Fruit fly (Drosophila melanogaster): ENCODE data around the gene CG3708.

The CG3708 gene

dm6 chrX:930048-930800 is at the start of gene CG3708:
Gene CG3708, minus strand, starts transcription at chrX:930098.
- TF ChIP-seq Hr39 (GFP tag; optimal IDR thresholded peaks at IDR 0.05) (no peak), CG31627 (GFP tag; optimal IDR thresholded peaks at IDR 0.05) (no peak), dsx (GFP tag; optimal IDR thresholded peaks at IDR 0.05; ENCODE audit: poor library complexity, severe bottlenecking) (no peak), OdsH (GFP tag; optimal IDR thresholded peaks at IDR 0.05) (no peak), topi (GFP tag; optimal IDR thresholded peaks at IDR 0.05) (no peak), CG16779 (tag; optimal IDR thresholded peaks at IDR 0.05) (no peak)

DNA sequence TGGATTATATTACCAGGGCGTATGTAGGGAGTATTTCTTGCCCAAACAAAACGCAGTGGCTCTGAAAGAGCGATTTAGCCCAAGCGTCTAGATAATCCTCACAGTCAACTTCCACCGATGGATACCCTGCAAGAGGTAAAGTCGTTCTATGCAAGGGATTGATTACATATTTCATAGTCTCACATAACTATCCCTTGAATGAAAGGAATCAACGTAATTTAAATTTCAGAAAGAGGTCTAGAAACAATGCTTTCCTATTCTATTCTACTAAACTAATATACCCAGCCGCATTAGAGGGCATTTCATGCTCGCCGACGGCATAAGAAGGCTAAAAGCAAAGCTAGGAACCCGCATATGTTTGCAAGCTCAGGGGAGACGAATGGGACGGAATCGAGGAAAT is 36.9 kb upstream of the CG3708 start:
- TF ChIP-seq net (GFP tag; optimal IDR thresholded peaks at IDR 0.05) (no peak), Eip78C (GFP tag) (peak; percentile 21)

DNA sequence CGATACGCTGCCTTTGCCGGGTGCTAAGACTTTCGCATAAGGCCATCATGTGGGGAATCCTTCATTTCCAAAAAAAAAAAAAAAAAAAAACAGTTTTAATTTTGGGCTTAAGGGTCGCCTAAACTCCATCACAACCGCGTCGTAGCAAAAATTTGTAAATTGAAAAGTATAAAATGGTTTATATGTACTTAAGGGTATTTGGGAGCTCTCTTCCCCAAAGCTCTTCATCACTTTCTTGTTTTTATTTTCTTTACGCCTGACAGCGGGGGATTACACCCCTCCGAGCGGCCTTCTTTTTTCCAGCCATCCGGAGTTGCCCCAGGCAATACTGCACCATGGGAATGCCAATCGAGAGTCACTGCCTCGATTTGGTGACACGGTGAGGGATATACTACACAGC is 34.1 kb upstream of the CG3708 start:
- TF ChIP-seq Hr4 (GFP tag; optimal IDR thresholded peaks at IDR 0.05): no peak
- no peak for TF ChIP-seq CG8119 (GFP tag; IDR thresholded peaks at IDR 0.05)
- no peak for TF ChIP-seq CG11902 (GFP tag; optimal IDR thresholded peaks at IDR 0.05)
- no peak for TF ChIP-seq net (GFP tag; optimal IDR thresholded peaks at IDR 0.05)
- TF ChIP-seq Met (GFP tag; optimal IDR thresholded peaks at IDR 0.05): peak; percentile 31
- TF ChIP-seq fd59A (GFP tag; optimal IDR thresholded peaks at IDR 0.05): no peak
- no peak for TF ChIP-seq CG4318 (GFP tag; optimal IDR thresholded peaks at IDR 0.05)
- peak; percentile 8 for TF ChIP-seq topi (GFP tag; optimal IDR thresholded peaks at IDR 0.05)
- peak; percentile 4 for TF ChIP-seq Hr39 (GFP tag; optimal IDR thresholded peaks at IDR 0.05)
- no peak for TF ChIP-seq vri (GFP tag; optimal IDR thresholded peaks at IDR 0.05)
- peak; percentile 23 for TF ChIP-seq CG31627 (GFP tag; optimal IDR thresholded peaks at IDR 0.05)
- TF ChIP-seq Blimp-1 (GFP tag; optimal IDR thresholded peaks at IDR 0.05): no peak
- no peak for TF ChIP-seq Hr38 (GFP tag; optimal IDR thresholded peaks at IDR 0.05)
- peak; percentile 31 for TF ChIP-seq Eip78C (GFP tag)
- TF ChIP-seq cyc (GFP tag; optimal IDR thresholded peaks at IDR 0.05): peak; percentile 18

dm6 chrX:955873-956272 is 26.0 kb upstream of the CG3708 start:
- TF ChIP-seq topi (GFP tag; optimal IDR thresholded peaks at IDR 0.05) (peak; percentile 29), CG15336 (GFP tag; IDR thresholded peaks at IDR 0.05) (no peak), Blimp-1 (GFP tag; optimal IDR thresholded peaks at IDR 0.05) (no peak), esn (GFP tag; optimal IDR thresholded peaks at IDR 0.05) (peak; percentile 19), CG11902 (GFP tag; optimal IDR thresholded peaks at IDR 0.05) (no peak), CG9139 (GFP tag; optimal IDR thresholded peaks at IDR 0.05) (no peak), lz (GFP tag; optimal IDR thresholded peaks at IDR 0.05) (peak; percentile 9), CG3919 (GFP tag; optimal IDR thresholded peaks at IDR 0.05) (peak; percentile 32), Ets96B (tag; optimal IDR thresholded peaks at IDR 0.05) (peak; percentile 13), CG31627 (GFP tag; optimal IDR thresholded peaks at IDR 0.05) (peak; percentile 20), Eip78C (GFP tag) (peak; percentile 32), Eip75B (GFP tag; optimal IDR thresholded peaks at IDR 0.05) (peak; percentile 4), CG6163 (GFP tag; IDR thresholded peaks at IDR 0.05) (0 out of 3 replicates have a peak, but pooled peaks have one; percentile 30), CG10669 (GFP tag; optimal IDR thresholded peaks at IDR 0.05) (peak; percentile 25), OdsH (GFP tag; optimal IDR thresholded peaks at IDR 0.05) (no peak), Sox15 (GFP tag; optimal IDR thresholded peaks at IDR 0.05) (peak; percentile 0), cyc (GFP tag; optimal IDR thresholded peaks at IDR 0.05) (peak; percentile 36), Met (GFP tag; optimal IDR thresholded peaks at IDR 0.05) (peak; percentile 26), Sox102F (GFP tag; optimal IDR thresholded peaks at IDR 0.05) (peak; percentile 22), CG6792 (GFP tag; optimal IDR thresholded peaks at IDR 0.05) (peak; percentile 1), Hr39 (GFP tag; optimal IDR thresholded peaks at IDR 0.05) (peak; percentile 35), svp (GFP tag) (peak; percentile 59), CG32006 (GFP tag; optimal IDR thresholded peaks at IDR 0.05) (peak; percentile 3)

- TF ChIP-seq net (GFP tag; optimal IDR thresholded peaks at IDR 0.05) (no peak), fd85E (GFP tag; optimal IDR thresholded peaks at IDR 0.05) (no peak), Smox (GFP tag; optimal IDR thresholded peaks at IDR 0.05) (no peak), pdm3 (GFP tag; optimal IDR thresholded peaks at IDR 0.05) (no peak), acj6 (GFP tag; optimal IDR thresholded peaks at IDR 0.05) (no peak), CG6808 (GFP tag; optimal IDR thresholded peaks at IDR 0.05) (no peak), CG11294 (GFP tag; IDR thresholded peaks at IDR 0.05) (no peak), dac (GFP tag; optimal IDR thresholded peaks at IDR 0.05) (no peak), Blimp-1 (GFP tag; optimal IDR thresholded peaks at IDR 0.05) (no peak), svp (GFP tag) (peak; percentile 45), CG8119 (GFP tag; IDR thresholded peaks at IDR 0.05) (no peak), Hr39 (GFP tag; optimal IDR thresholded peaks at IDR 0.05) (no peak), CG16779 (tag; optimal IDR thresholded peaks at IDR 0.05) (no peak), CG8319 (GFP tag; optimal IDR thresholded peaks at IDR 0.05) (no peak), Eip78C (GFP tag) (peak; percentile 48), CG34406 (GFP tag; optimal IDR thresholded peaks at IDR 0.05) (no peak), CG7368 (GFP tag; optimal IDR thresholded peaks at IDR 0.05) (no peak), CG6792 (GFP tag; optimal IDR thresholded peaks at IDR 0.05) (no peak), CG32006 (GFP tag; optimal IDR thresholded peaks at IDR 0.05) (no peak)
Observed at dm6 chrX:953807-954206, 23.9 kb upstream of the CG3708 start.

Measured in whole organism, prepupa.